Fruit fly (Drosophila melanogaster) whole organism, embryonic: ENCODE results near the gene CG13924.

ENCODE experiments used
- B-H2 ChIP-seq: fragments of 200-800 bp; sonication (Bioruptor generic); optimal IDR thresholded peaks from 2 replicates; lab custom pipeline; 2018; ENCODE audit warnings: missing biosample characterization, mild to moderate bottlenecking, missing genetic modification characterization
- Blimp-1 ChIP-seq: fragments of 200-800 bp; sonication (Bioruptor generic); optimal IDR thresholded peaks from 3 replicates; lab custom pipeline; 2018; ENCODE audit warnings: missing biosample characterization, missing genetic modification characterization, mild to moderate bottlenecking, moderate library complexity, missing genetic modification reagents
- CG1024 ChIP-seq: fragments of 200-800 bp; sonication (Bioruptor generic); IDR thresholded peaks from 2 replicates; pipeline ENCODE4 v1.3.6; 2022; ENCODE audit warnings: missing biosample characterization, missing genetic modification characterization
- CG10267 ChIP-seq: fragments of 200-800 bp; sonication (Bioruptor generic); optimal IDR thresholded peaks from 2 replicates; lab custom pipeline; 2018; ENCODE audit warnings: missing biosample characterization, mild to moderate bottlenecking, missing genetic modification characterization, moderate library complexity
- CG1529 ChIP-seq: fragments of 200-800 bp; sonication (Bioruptor generic); optimal IDR thresholded peaks from 3 replicates; lab custom pipeline; 2018; ENCODE audit warnings: missing biosample characterization, missing genetic modification characterization
- CG16779 ChIP-seq: fragments of 200-800 bp; sonication (Bioruptor generic); IDR thresholded peaks from 2 replicates; pipeline ENCODE4 v1.3.6; 2022; ENCODE audit warnings: missing biosample characterization, missing genetic modification characterization
- CG18011 ChIP-seq: fragments of 200-800 bp; sonication (Bioruptor generic); optimal IDR thresholded peaks from 2 replicates; lab custom pipeline; 2017; ENCODE audit warnings: missing biosample characterization, missing genetic modification characterization, mild to moderate bottlenecking, moderate library complexity, missing genotype
- CG2120 ChIP-seq: fragments of 200-800 bp; sonication (Bioruptor generic); optimal IDR thresholded peaks from 3 replicates; lab custom pipeline; 2016; ENCODE audit warnings: missing biosample characterization, missing genetic modification characterization
- CG32532 ChIP-seq: fragments of 200-800 bp; sonication (Bioruptor generic); IDR thresholded peaks from 2 replicates; pipeline ENCODE4 v1.3.6; 2022; ENCODE audit warnings: missing biosample characterization, missing genetic modification characterization
- CG3281 ChIP-seq: fragments of 200-800 bp; sonication (Bioruptor generic); optimal IDR thresholded peaks from 3 replicates; lab custom pipeline; 2017; ENCODE audit warnings: missing biosample characterization, mild to moderate bottlenecking, missing genetic modification characterization
- CG33557 ChIP-seq: fragments of 200-800 bp; sonication (Bioruptor generic); optimal IDR thresholded peaks from 2 replicates; lab custom pipeline; 2019; ENCODE audit warnings: missing biosample characterization, mild to moderate bottlenecking, missing genetic modification characterization, moderate library complexity
- CG4707 ChIP-seq: fragments of 200-800 bp; sonication (Bioruptor generic); optimal IDR thresholded peaks from 2 replicates; lab custom pipeline; 2018; ENCODE audit warnings: missing biosample characterization, mild to moderate bottlenecking, missing genetic modification characterization, moderate library complexity
- CG4854 ChIP-seq: fragments of 200-800 bp; sonication (Bioruptor generic); optimal IDR thresholded peaks from 2 replicates; lab custom pipeline; 2016; ENCODE audit warnings: missing biosample characterization, missing genetic modification characterization, inconsistent platforms
- CG6765 ChIP-seq: fragments of 200-800 bp; sonication (Bioruptor generic); optimal IDR thresholded peaks from 3 replicates; lab custom pipeline; 2017; ENCODE audit warnings: missing biosample characterization, mild to moderate bottlenecking, missing genetic modification characterization
- CG6854 ChIP-seq: fragments of 200-800 bp; sonication (Bioruptor generic); optimal IDR thresholded peaks from 3 replicates; lab custom pipeline; 2017; ENCODE audit warnings: missing biosample characterization, mild to moderate bottlenecking, missing genetic modification characterization
- CG7987 ChIP-seq: fragments of 200-800 bp; sonication (Bioruptor generic); optimal IDR thresholded peaks from 2 replicates; lab custom pipeline; 2018; ENCODE audit warnings: missing biosample characterization, mild to moderate bottlenecking, missing genetic modification characterization, moderate library complexity
- CG9215 ChIP-seq: fragments of 200-800 bp; sonication (Bioruptor generic); IDR thresholded peaks from 2 replicates; pipeline ENCODE4 v1.3.6; 2022; ENCODE audit warnings: missing biosample characterization, missing genetic modification characterization
- CG9609 ChIP-seq: fragments of 200-800 bp; sonication (Bioruptor generic); optimal IDR thresholded peaks from 3 replicates; lab custom pipeline; 2016; ENCODE audit warnings: missing biosample characterization, missing genetic modification characterization
- CHES-1-like ChIP-seq: fragments of 200-800 bp; sonication (Bioruptor generic); optimal IDR thresholded peaks from 2 replicates; lab custom pipeline; 2016; ENCODE audit warnings: missing biosample characterization, missing genetic modification characterization
- Dad ChIP-seq: fragments of 200-800 bp; sonication (Bioruptor generic); optimal IDR thresholded peaks from 3 replicates; lab custom pipeline; 2016; ENCODE audit warnings: missing biosample characterization, missing genetic modification characterization
- Doc2 ChIP-seq: fragments of 200-800 bp; sonication (Bioruptor generic); IDR thresholded peaks from 2 replicates; pipeline ENCODE4 v1.3.6; 2022; ENCODE audit warnings: missing biosample characterization, missing genetic modification characterization
- Fer2 ChIP-seq: fragments of 200-800 bp; sonication (Bioruptor generic); optimal IDR thresholded peaks from 2 replicates; lab custom pipeline; 2018; ENCODE audit warnings: missing biosample characterization, mild to moderate bottlenecking, missing genetic modification characterization, moderate library complexity
- HLH4C ChIP-seq: fragments of 200-800 bp; sonication (Bioruptor generic); IDR thresholded peaks from 3 replicates; pipeline ENCODE4 v1.3.6; 2022; ENCODE audit warnings: missing biosample characterization, missing genetic modification characterization; ENCODE audit not compliant: partially characterized antibody
- Hand ChIP-seq: fragments of 200-800 bp; sonication (Bioruptor generic); optimal IDR thresholded peaks from 2 replicates; lab custom pipeline; 2017; ENCODE audit warnings: mild to moderate bottlenecking, missing biosample characterization, missing genetic modification reagents, missing genetic modification characterization
- Med ChIP-seq: fragments of 200-800 bp; sonication (Bioruptor generic); peaks from one replicate; lab custom pipeline; 2016; ENCODE audit warnings: missing biosample characterization, missing genetic modification characterization, mild to moderate bottlenecking, inconsistent platforms, moderate library complexity
- NC2α ChIP-seq: fragments of 200-800 bp; sonication (Bioruptor generic); optimal IDR thresholded peaks from 2 replicates; lab custom pipeline; 2016; ENCODE audit warnings: missing biosample characterization, missing genetic modification characterization
- Nf-YC ChIP-seq: fragments of 200-800 bp; optimal IDR thresholded peaks from 3 replicates; lab custom pipeline; 2019; ENCODE audit warnings: missing biosample characterization, mild to moderate bottlenecking, missing genetic modification characterization, moderate library complexity
- PHDP ChIP-seq: fragments of 200-800 bp; sonication (Bioruptor generic); optimal IDR thresholded peaks from 3 replicates; lab custom pipeline; 2018; ENCODE audit warnings: missing biosample characterization, mild to moderate bottlenecking, missing genetic modification characterization, moderate library complexity
- ap ChIP-seq: fragments of 200-800 bp; sonication (Bioruptor generic); IDR thresholded peaks from 2 replicates; pipeline ENCODE4 v1.3.6; 2022; ENCODE audit warnings: missing biosample characterization, missing genetic modification characterization
- ash1 ChIP-seq: fragments of 200-800 bp; sonication (Bioruptor generic); optimal IDR thresholded peaks from 2 replicates; lab custom pipeline; 2018; ENCODE audit warnings: missing biosample characterization, mild to moderate bottlenecking, missing genetic modification characterization
- bcd ChIP-seq: fragments of 200-800 bp; sonication (Bioruptor generic); optimal IDR thresholded peaks from 2 replicates; lab custom pipeline; 2017; ENCODE audit warnings: missing biosample characterization, mild to moderate bottlenecking, missing genetic modification characterization
- cwo ChIP-seq: fragments of 200-800 bp; sonication (Bioruptor generic); optimal IDR thresholded peaks from 3 replicates; lab custom pipeline; 2017; ENCODE audit warnings: missing biosample characterization, missing genetic modification characterization, mild to moderate bottlenecking, moderate library complexity, missing genetic modification reagents
- dati ChIP-seq: fragments of 200-800 bp; sonication (Bioruptor generic); IDR thresholded peaks from 2 replicates; pipeline ENCODE4 v1.3.6; 2022; ENCODE audit warnings: missing biosample characterization, missing genetic modification characterization
- dm ChIP-seq: fragments of 200-800 bp; sonication (Bioruptor generic); optimal IDR thresholded peaks from 3 replicates; lab custom pipeline; 2016; ENCODE audit warnings: missing biosample characterization, missing genetic modification characterization
- fd64A ChIP-seq: fragments of 200-800 bp; sonication (Bioruptor generic); optimal IDR thresholded peaks from 3 replicates; lab custom pipeline; 2018; ENCODE audit warnings: missing biosample characterization, mild to moderate bottlenecking, missing genetic modification characterization
- gcm2 ChIP-seq: fragments of 200-800 bp; sonication (Bioruptor generic); optimal IDR thresholded peaks from 2 replicates; lab custom pipeline; 2016; ENCODE audit warnings: missing biosample characterization, missing genetic modification characterization
- hb ChIP-seq: fragments of 200-800 bp; sonication (Bioruptor generic); IDR thresholded peaks from 3 replicates; pipeline ENCODE4 v1.3.6; 2022; ENCODE audit warnings: missing biosample characterization, missing genetic modification characterization; ENCODE audit not compliant: partially characterized antibody
- hkb ChIP-seq, 2 experiments: fragments of 200-800 bp in 1 of 2; fragments of >200 bp in 1 of 2; sonication (Bioruptor generic) in 1 of 2; IDR thresholded peaks in 1 of 2; optimal IDR thresholded peaks in 1 of 2; 2 replicates each; pipeline versions ENCODE4 v1.3.6 to Lab custom; 2017 to 2022; ENCODE audit warnings: missing biosample characterization in 1 of 2, missing genetic modification characterization in 1 of 2
- insv ChIP-seq, 2 experiments: fragments of 200-800 bp; sonication (Bioruptor generic); optimal IDR thresholded peaks; 3 replicates each; lab custom pipeline; 2016 to 2018; ENCODE audit warnings: missing biosample characterization in 2 of 2, missing genetic modification characterization in 2 of 2
- lilli ChIP-seq: fragments of 200-800 bp; sonication (Bioruptor generic); optimal IDR thresholded peaks from 3 replicates; lab custom pipeline; 2016; ENCODE audit warnings: missing biosample characterization, missing genetic modification characterization
- nerfin-2 ChIP-seq: fragments of 200-800 bp; sonication (Bioruptor generic); IDR thresholded peaks from 2 replicates; pipeline ENCODE4 v1.3.6; 2022; ENCODE audit warnings: missing biosample characterization, missing genetic modification characterization; ENCODE audit not compliant: partially characterized antibody
- pnt ChIP-seq: fragments of 200-800 bp; sonication (Bioruptor generic); optimal IDR thresholded peaks from 3 replicates; lab custom pipeline; 2016; ENCODE audit warnings: missing biosample characterization, missing genetic modification characterization
- sima ChIP-seq: fragments of 200-800 bp; sonication (Bioruptor generic); optimal IDR thresholded peaks from 2 replicates; lab custom pipeline; 2016; ENCODE audit warnings: missing biosample characterization, missing genetic modification characterization
- sr ChIP-seq: fragments of 200-800 bp; sonication (Bioruptor generic); IDR thresholded peaks from 3 replicates; pipeline ENCODE4 v1.3.6; 2022; ENCODE audit warnings: missing biosample characterization, missing genetic modification characterization
- tgo ChIP-seq: fragments of 200-800 bp; sonication (Bioruptor generic); IDR thresholded peaks from 3 replicates; pipeline ENCODE4 v1.3.6; 2022; ENCODE audit warnings: missing biosample characterization, missing genetic modification characterization
- tin ChIP-seq: fragments of 200-800 bp; sonication (Bioruptor generic); optimal IDR thresholded peaks from 3 replicates; lab custom pipeline; 2016; ENCODE audit warnings: missing biosample characterization, missing genetic modification characterization
- tup ChIP-seq: fragments of 200-800 bp; sonication (Bioruptor generic); optimal IDR thresholded peaks from 2 replicates; lab custom pipeline; 2016; ENCODE audit warnings: missing biosample characterization, mild to moderate bottlenecking, missing genetic modification characterization, moderate library complexity
- vvl ChIP-seq: fragments of 200-800 bp; sonication (Bioruptor generic); IDR thresholded peaks from 2 replicates; pipeline ENCODE4 v1.3.6; 2022; ENCODE audit warnings: missing biosample characterization, missing genetic modification characterization

The CG13924 gene

DNA sequence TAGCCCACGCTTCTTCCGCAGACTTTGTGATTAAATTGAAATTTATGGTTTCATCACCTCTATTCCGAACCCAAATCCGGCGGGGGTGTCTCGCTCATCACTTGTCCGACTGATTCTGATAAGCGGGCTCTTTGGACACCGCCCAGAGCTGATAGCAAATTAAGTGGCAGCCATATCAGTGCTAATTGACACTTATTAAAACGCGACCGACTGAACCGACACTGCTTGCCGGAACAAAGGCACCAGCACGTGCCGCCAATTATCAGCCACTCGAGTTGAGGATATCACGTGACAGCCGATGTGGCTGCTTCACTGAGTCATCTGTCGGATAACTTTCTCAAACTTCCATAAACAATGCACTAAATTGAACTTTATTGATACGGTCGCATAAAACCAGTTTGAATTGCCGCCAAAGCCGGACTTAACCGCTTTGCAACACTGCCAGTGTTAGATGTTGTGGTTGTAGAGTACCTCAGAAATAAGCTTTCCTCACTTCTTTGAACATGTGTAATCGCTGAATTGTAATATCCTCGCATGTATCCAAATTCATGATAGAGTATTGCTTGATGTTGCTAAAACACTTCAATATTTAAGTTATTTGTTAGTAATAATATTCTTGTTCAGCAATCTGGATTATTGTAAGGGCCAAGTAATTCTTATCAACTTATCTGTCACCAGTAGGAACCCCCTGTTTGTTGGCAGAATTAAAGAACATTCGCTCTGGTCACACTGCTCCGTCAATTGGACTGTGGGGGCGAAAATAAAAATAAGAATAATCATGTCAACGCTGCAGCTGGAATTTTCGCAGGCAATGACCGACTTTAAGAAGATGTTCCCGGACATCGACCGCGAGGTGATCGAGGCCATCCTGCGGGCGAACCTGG, 13.1 kb upstream of the CG13924 start, which contains the start of gene CG12024 (continued):
- TF ChIP-seq CG7987 (GFP tag; lab: Kevin White, UChicago) = no peak
- TF ChIP-seq Doc2 (GFP tag; lab: Robert Waterston, UW) = no peak
- TF ChIP-seq sr (GFP tag; lab: Robert Waterston, UW) = peak; percentile 44; the same call in 1 of the 3 replicates
- peak; percentile 73 for TF ChIP-seq PHDP
- peak; percentile 79 for TF ChIP-seq tin (GFP tag; lab: Kevin White, UChicago)
- no peak for TF ChIP-seq hb (GFP tag; lab: Robert Waterston, UW)
- no peak for TF ChIP-seq CG6854 (GFP tag; lab: Kevin White, UChicago)
- peak; percentile 43 for TF ChIP-seq tup (GFP tag; lab: Kevin White, UChicago)
- peak; percentile 66 for TF ChIP-seq pnt (GFP tag; lab: Kevin White, UChicago)
- no peak for TF ChIP-seq CG16779 (GFP tag; lab: Robert Waterston, UW)
- no peak for TF ChIP-seq dati
- TF ChIP-seq vvl (GFP tag; lab: Robert Waterston, UW) = no peak; the same call in 1 of the 2 replicates
- peak; percentile 39 for TF ChIP-seq gcm2 (GFP tag; lab: Kevin White, UChicago)
- peak; percentile 61 for TF ChIP-seq Fer2 (tag; lab: Kevin White, UChicago)
- peak; percentile 96 for TF ChIP-seq cwo (GFP tag; lab: Kevin White, UChicago)
- peak; percentile 79 for TF ChIP-seq B-H2 (GFP tag; lab: Kevin White, UChicago)
- peak; percentile 75 for TF ChIP-seq CG9215
- no peak for TF ChIP-seq CG6765 (GFP tag; lab: Kevin White, UChicago)
- TF ChIP-seq CG10267 (tag; lab: Kevin White, UChicago) = peak; percentile 93
- TF ChIP-seq CG4854 (GFP tag; lab: Kevin White, UChicago) = peak; percentile 70
- TF ChIP-seq CG2120 (GFP tag; lab: Kevin White, UChicago) = peak; percentile 92
- no peak for TF ChIP-seq ash1 (GFP tag; lab: Kevin White, UChicago)
- TF ChIP-seq CG33557 (GFP tag; lab: Kevin White, UChicago) = peak; percentile 66
- TF ChIP-seq Hand (GFP tag; lab: Kevin White, UChicago) = no peak
- TF ChIP-seq dm (GFP tag; lab: Kevin White, UChicago) = peak; percentile 58
- peak; percentile 33 for TF ChIP-seq NC2α (GFP tag; lab: Kevin White, UChicago)
- TF ChIP-seq ap (GFP tag; lab: Robert Waterston, UW) = peak; percentile 21; the same call in 1 of the 2 replicates
- TF ChIP-seq CG32532 = peak; percentile 76
- peak; percentile 80 for TF ChIP-seq CHES-1-like (GFP tag; lab: Kevin White, UChicago)
- no peak for TF ChIP-seq CG4707 (GFP tag; lab: Kevin White, UChicago)
- TF ChIP-seq tgo (GFP tag; lab: Robert Waterston, UW) = peak; percentile 56; the same call in 2 of the 3 replicates
- no peak for TF ChIP-seq HLH4C (GFP tag; lab: Robert Waterston, UW)
- peak; percentile 63 for TF ChIP-seq CG18011 (GFP tag; lab: Kevin White, UChicago)
- peak; percentile 73 for TF ChIP-seq Nf-YC (tag; lab: Kevin White, UChicago)
- no peak for TF ChIP-seq fd64A
- TF ChIP-seq bcd (GFP tag; lab: Kevin White, UChicago) = peak; percentile 73
- TF ChIP-seq hkb (optimal IDR thresholded peaks at IDR 0.05; lab: Kevin White, UChicago) = peak; percentile 80
- TF ChIP-seq hkb (GFP tag; IDR thresholded peaks at IDR 0.05; lab: Robert Waterston, UW) = peak; percentile 47; the same call in 1 of the 2 replicates
- TF ChIP-seq CG3281 (GFP tag; lab: Kevin White, UChicago) = peak; percentile 62
- TF ChIP-seq CG9609 = peak; percentile 77
- TF ChIP-seq lilli (GFP tag; lab: Kevin White, UChicago) = peak; percentile 86
- TF ChIP-seq nerfin-2 (GFP tag; lab: Robert Waterston, UW) = no peak
- TF ChIP-seq CG1024 (GFP tag; lab: Robert Waterston, UW) = peak; percentile 44
- TF ChIP-seq Dad (GFP tag; lab: Kevin White, UChicago) = peak; percentile 62
- peak; percentile 93 for TF ChIP-seq Med (GFP tag; lab: Kevin White, UChicago)
- no peak for TF ChIP-seq sima (GFP tag; lab: Kevin White, UChicago)
- TF ChIP-seq insv (GFP tag; optimal IDR thresholded peaks at IDR 0.05; lab: Kevin White, UChicago) = peak in 1 of 2 experiments; percentile 62
- peak; percentile 54 for TF ChIP-seq Blimp-1 (GFP tag; lab: Kevin White, UChicago)
- no peak for TF ChIP-seq CG1529 (GFP tag; lab: Kevin White, UChicago)
